Worm (Caenorhabditis elegans): ENCODE measurements around the gene K10C2.7.

K10C2.7 gene

DNA sequence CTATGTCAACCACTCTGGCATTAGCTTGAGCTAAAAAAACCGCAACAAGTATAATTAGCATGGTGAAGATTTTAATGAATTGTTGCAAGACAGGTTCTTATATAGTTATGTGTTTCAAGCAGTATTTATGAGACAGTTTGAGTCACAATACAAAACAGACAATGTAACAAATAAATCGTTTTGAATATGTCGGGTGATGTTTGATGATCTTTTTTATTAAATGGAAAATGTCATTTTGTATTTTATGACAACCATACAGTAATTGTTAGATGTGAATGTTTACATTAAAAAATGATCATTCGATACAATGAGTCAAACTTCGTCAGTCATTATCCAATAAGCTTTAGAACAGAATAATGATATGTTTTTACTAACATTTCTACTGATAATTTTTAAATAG, at the start of gene K10C2.7:
TSS of gene K10C2.7 (minus strand) at position 101 of the 400 bp plus-strand sequence.
- TF ChIP-seq ceh-16 (tag; optimal IDR thresholded peaks at IDR 0.05): no peak
- TF ChIP-seq elt-3 (tag; optimal IDR thresholded peaks at IDR 0.05): no peak
- no peak for TF ChIP-seq nhr-237 (tag; optimal IDR thresholded peaks at IDR 0.05)
- no peak for TF ChIP-seq nhr-23 (tag; optimal IDR thresholded peaks at IDR 0.05)
- TF ChIP-seq mbf-1 (tag; optimal IDR thresholded peaks at IDR 0.05): no peak
- no peak for TF ChIP-seq fos-1 (tag; optimal IDR thresholded peaks at IDR 0.05)
- TF ChIP-seq mdl-1 (tag; optimal IDR thresholded peaks at IDR 0.05): no peak
- TF ChIP-seq lin-39 (tag; optimal IDR thresholded peaks at IDR 0.05): no peak
- TF ChIP-seq nhr-10 (tag; optimal IDR thresholded peaks at IDR 0.05): no peak
- no peak for TF ChIP-seq nhr-25 (tag; optimal IDR thresholded peaks at IDR 0.05)
- no peak for TF ChIP-seq mab-5 (tag; optimal IDR thresholded peaks at IDR 0.05)
- no peak for TF ChIP-seq unc-39 (tag; optimal IDR thresholded peaks at IDR 0.05)
- no peak for TF ChIP-seq sma-3 (GFP tag; optimal IDR thresholded peaks at IDR 0.05)

DNA sequence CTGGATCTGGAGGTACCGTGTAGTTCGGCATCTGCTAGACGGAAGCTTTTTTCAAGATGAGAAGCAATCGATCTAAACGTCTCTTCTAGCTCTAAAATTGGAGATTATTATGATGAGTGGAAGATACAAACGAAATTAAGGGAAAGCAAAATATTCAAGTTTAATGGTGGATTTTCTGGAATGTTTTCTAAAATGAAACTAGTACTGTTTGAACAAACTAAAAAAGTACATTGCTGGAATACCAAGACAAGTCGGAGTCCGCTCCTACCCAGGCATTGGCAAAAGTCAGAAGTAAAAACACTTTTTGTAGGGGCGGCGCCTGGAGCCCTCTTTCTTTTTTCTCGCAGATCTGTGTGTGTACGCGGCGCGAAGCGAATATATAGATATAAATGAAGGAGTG, 41.5 kb upstream of the K10C2.7 start, which contains the start of gene gar-1:
TSS of gene gar-1 (minus strand) at position 101 of the 400 bp plus-strand sequence.
- no peak for TF ChIP-seq ztf-4 (tag; optimal IDR thresholded peaks at IDR 0.05)
- TF ChIP-seq Y55F3AM.14 (GFP tag; optimal IDR thresholded peaks at IDR 0.05): no peak
- no peak for TF ChIP-seq unc-62 (GFP tag; optimal IDR thresholded peaks at IDR 0.05)
- TF ChIP-seq lin-39 (tag; optimal IDR thresholded peaks at IDR 0.05): no peak
- no peak for TF ChIP-seq aly-2 (tag; optimal IDR thresholded peaks at IDR 0.05)
- no peak for TF ChIP-seq C34F6.9 (tag; optimal IDR thresholded peaks at IDR 0.05)
- no peak for TF ChIP-seq mab-5 (tag; optimal IDR thresholded peaks at IDR 0.05)
- TF ChIP-seq nhr-77 (tag; optimal IDR thresholded peaks at IDR 0.05): no peak
- no peak for TF ChIP-seq lin-11 (tag; optimal IDR thresholded peaks at IDR 0.05)
- no peak for TF ChIP-seq ZK546.5 (tag; optimal IDR thresholded peaks at IDR 0.05)
- no peak for TF ChIP-seq nhr-11 (tag; optimal IDR thresholded peaks at IDR 0.05)
- no peak for TF ChIP-seq zag-1 (tag; optimal IDR thresholded peaks at IDR 0.05)
- no peak for TF ChIP-seq ztf-11 (tag; optimal IDR thresholded peaks at IDR 0.05)
- TF ChIP-seq ceh-16 (tag; optimal IDR thresholded peaks at IDR 0.05): no peak
- no peak for TF ChIP-seq alr-1 (tag; optimal IDR thresholded peaks at IDR 0.05)
- no peak for TF ChIP-seq nhr-12 (tag; optimal IDR thresholded peaks at IDR 0.05)
- TF ChIP-seq R02D3.7 (tag; optimal IDR thresholded peaks at IDR 0.05): no peak

DNA sequence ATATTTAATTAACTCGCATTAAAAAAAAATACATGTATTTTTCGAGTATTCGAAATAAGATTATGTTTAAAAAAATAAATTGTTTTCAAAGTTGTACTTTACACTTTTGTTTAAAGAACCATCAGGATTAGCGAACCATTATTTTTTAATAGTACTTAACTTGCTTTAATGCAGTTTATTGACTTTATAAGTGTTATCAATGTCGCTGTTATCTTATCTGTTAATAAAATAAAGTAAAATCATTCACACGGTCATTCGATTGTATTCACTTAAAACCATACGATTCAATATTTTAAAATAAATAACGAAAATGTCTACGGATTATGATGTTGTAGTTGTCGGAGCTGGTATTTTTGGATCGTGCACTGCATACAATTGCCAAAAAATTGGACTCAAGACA, 33.3 kb upstream of the K10C2.7 start, which contains the start of gene C15B12.1:
TSS of gene C15B12.1 (plus strand) at position 271 of the 400 bp plus-strand sequence.
- TF ChIP-seq fos-1 (tag; optimal IDR thresholded peaks at IDR 0.05) (peak; percentile 17), elt-3 (tag; optimal IDR thresholded peaks at IDR 0.05) (no peak)

DNA sequence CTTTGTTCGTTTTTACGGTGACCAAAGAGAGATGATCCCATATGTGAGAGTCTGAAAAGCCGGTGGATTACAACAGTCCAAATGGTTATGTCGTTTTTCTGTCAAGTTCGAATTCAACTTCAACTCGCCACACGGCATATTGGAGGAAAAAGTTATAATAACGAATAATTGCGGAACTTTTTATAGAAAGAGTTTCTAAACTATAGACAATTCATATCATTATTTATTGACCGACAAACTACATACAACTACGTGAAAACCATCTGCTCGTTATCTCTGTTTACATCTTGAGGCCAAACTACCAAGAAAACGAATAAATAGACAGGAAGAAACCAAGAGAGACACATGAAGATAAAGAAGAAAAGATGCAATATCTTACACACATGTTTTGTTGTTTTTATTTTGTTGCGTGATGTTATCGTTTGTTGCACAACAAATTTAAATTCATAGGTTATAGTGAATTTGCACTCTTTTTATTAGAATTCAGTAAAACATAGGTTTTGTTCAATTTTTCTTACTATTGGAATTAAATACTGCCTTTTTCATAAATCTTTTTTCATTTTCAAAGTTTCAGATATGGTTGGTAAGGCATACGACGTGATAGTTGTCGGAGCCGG, 30.5 kb upstream of the K10C2.7 start, which contains the start of the genes C15B12.4 and C15B12.8:
TSS of gene C15B12.4 (minus strand) at position 51 of the 617 bp plus-strand sequence.
TSS of gene C15B12.8 (plus strand) at position 567 of the 617 bp plus-strand sequence.
- TF ChIP-seq alr-1 (tag; optimal IDR thresholded peaks at IDR 0.05): no peak
- no peak for TF ChIP-seq ceh-82 (tag; optimal IDR thresholded peaks at IDR 0.05)
- no peak for TF ChIP-seq nhr-25 (tag; optimal IDR thresholded peaks at IDR 0.05)
- TF ChIP-seq fos-1 (tag; optimal IDR thresholded peaks at IDR 0.05): no peak

ce11 chrX:6468499-6468898, 25.2 kb upstream of the K10C2.7 start, which contains the start of gene C15B12.9:
TSS of gene C15B12.9 (plus strand) at chrX:6468799.
- TF ChIP-seq nhr-12 (tag; optimal IDR thresholded peaks at IDR 0.05) (no peak), C34F6.9 (tag; optimal IDR thresholded peaks at IDR 0.05) (no peak), egl-27 (tag; optimal IDR thresholded peaks at IDR 0.05) (no peak)

ce11 chrX:6467462-6467861, 24.2 kb upstream of the K10C2.7 start, which contains the start of gene C15B12.3:
TSS of gene C15B12.3 (minus strand) at chrX:6467562.
- TF ChIP-seq peb-1 (tag; optimal IDR thresholded peaks at IDR 0.05) (no peak), ztf-1 (GFP tag; conservative IDR thresholded peaks at IDR 0.05) (no peak), aly-2 (tag; optimal IDR thresholded peaks at IDR 0.05) (no peak)
